Worm (Caenorhabditis elegans): Measurements from ENCODE around the gene C18H9.5.
A peak's percentile ranks its signal among the peaks of the same experiment; 100 is the strongest.

The C18H9.5 gene

ce11 chrII:6721581-6721980, 26.2 kb upstream of the C18H9.5 start (continued):
- TF ChIP-seq ceh-19 (GFP tag; optimal IDR thresholded peaks at IDR 0.05) (peak; percentile 74), pha-2 (tag; optimal IDR thresholded peaks at IDR 0.05) (no peak), eyg-1 (tag; optimal IDR thresholded peaks at IDR 0.05) (no peak), che-1 (tag; optimal IDR thresholded peaks at IDR 0.05) (peak; percentile 38), zip-5 (tag; optimal IDR thresholded peaks at IDR 0.05) (no peak), pax-1 (tag; optimal IDR thresholded peaks at IDR 0.05) (no peak), ceh-22 (tag; optimal IDR thresholded peaks at IDR 0.05) (no peak), fkh-10 (GFP tag; optimal IDR thresholded peaks at IDR 0.05) (no peak), ceh-14 (tag; optimal IDR thresholded peaks at IDR 0.05) (no peak), ceh-31 (tag; optimal IDR thresholded peaks at IDR 0.05) (peak; percentile 28), unc-55 (GFP tag; optimal IDR thresholded peaks at IDR 0.05) (no peak), rnt-1 (tag; optimal IDR thresholded peaks at IDR 0.05) (peak; percentile 28), hlh-8 (tag; optimal IDR thresholded peaks at IDR 0.05) (no peak), nfya-1 (tag; optimal IDR thresholded peaks at IDR 0.05) (no peak), unc-86 (tag; optimal IDR thresholded peaks at IDR 0.05) (no peak), ahr-1 (tag; optimal IDR thresholded peaks at IDR 0.05) (no peak), dmd-4 (tag; optimal IDR thresholded peaks at IDR 0.05; ENCODE audit: borderline replicate concordance) (peak; percentile 10), T23F11.4 (GFP tag; optimal IDR thresholded peaks at IDR 0.05) (no peak), pros-1 (tag; optimal IDR thresholded peaks at IDR 0.05) (no peak), elt-4 (tag; optimal IDR thresholded peaks at IDR 0.05) (no peak), tbx-7 (tag; optimal IDR thresholded peaks at IDR 0.05) (no peak), sdc-2 (tag; optimal IDR thresholded peaks at IDR 0.05) (no peak)

- TF ChIP-seq gmeb-2 (tag; optimal IDR thresholded peaks at IDR 0.05) (no peak), hlh-13 (GFP tag; optimal IDR thresholded peaks at IDR 0.05) (no peak), dve-1 (tag; optimal IDR thresholded peaks at IDR 0.05) (no peak), pag-3 (tag; optimal IDR thresholded peaks at IDR 0.05; ENCODE audit: borderline replicate concordance) (no peak), npax-4 (tag; optimal IDR thresholded peaks at IDR 0.05) (no peak), pros-1 (tag; optimal IDR thresholded peaks at IDR 0.05) (no peak), ref-2 (tag; optimal IDR thresholded peaks at IDR 0.05) (no peak), dmd-4 (tag; optimal IDR thresholded peaks at IDR 0.05; ENCODE audit: borderline replicate concordance) (no peak), zip-5 (tag; optimal IDR thresholded peaks at IDR 0.05) (no peak), madf-2 (tag; optimal IDR thresholded peaks at IDR 0.05) (no peak), ceh-31 (tag; optimal IDR thresholded peaks at IDR 0.05) (no peak), hlh-8 (tag; optimal IDR thresholded peaks at IDR 0.05) (no peak), ama-1 (optimal IDR thresholded peaks at IDR 0.05) (no peak)
Observed at ce11 chrII:6718221-6718620, 22.9 kb upstream of the C18H9.5 start, which contains the start of gene tsp-10. Gene tsp-10, plus strand, starts transcription at chrII:6718586.

- TF ChIP-seq dve-1 (tag; optimal IDR thresholded peaks at IDR 0.05) (no peak), Y22D7AL.16 (tag; optimal IDR thresholded peaks at IDR 0.05) (no peak), pqm-1 (tag; optimal IDR thresholded peaks at IDR 0.05) (no peak), tbx-7 (tag; optimal IDR thresholded peaks at IDR 0.05) (no peak), ahr-1 (tag; optimal IDR thresholded peaks at IDR 0.05) (no peak), ets-4 (tag; optimal IDR thresholded peaks at IDR 0.05) (no peak), pag-3 (tag; optimal IDR thresholded peaks at IDR 0.05; ENCODE audit: borderline replicate concordance) (no peak), syd-9 (tag; optimal IDR thresholded peaks at IDR 0.05) (no peak), npax-4 (tag; optimal IDR thresholded peaks at IDR 0.05) (no peak), hlh-15 (tag; optimal IDR thresholded peaks at IDR 0.05) (no peak), unc-3 (GFP tag; conservative IDR thresholded peaks at IDR 0.05) (no peak), unc-3 (tag; optimal IDR thresholded peaks at IDR 0.05) (no peak), fax-1 (tag; optimal IDR thresholded peaks at IDR 0.05) (no peak), sox-4 (tag; optimal IDR thresholded peaks at IDR 0.05) (no peak), pha-2 (tag; optimal IDR thresholded peaks at IDR 0.05) (no peak), elt-4 (tag; optimal IDR thresholded peaks at IDR 0.05) (no peak), K02D7.2 (tag; optimal IDR thresholded peaks at IDR 0.05) (no peak), zip-5 (tag; optimal IDR thresholded peaks at IDR 0.05) (no peak), gmeb-2 (tag; optimal IDR thresholded peaks at IDR 0.05) (no peak), ceh-34 (tag; optimal IDR thresholded peaks at IDR 0.05) (no peak)
Observed at ce11 chrII:6716638-6717037, 21.3 kb upstream of the C18H9.5 start, which contains the start of the genes T14B4.5 and T14B4.20. Gene T14B4.5, plus strand, starts transcription at chrII:6716863. Gene T14B4.20, plus strand, starts transcription at chrII:6716901.
